Fruit fly (Drosophila melanogaster): ENCODE measurements around the gene noi.

Gene noi

DNA sequence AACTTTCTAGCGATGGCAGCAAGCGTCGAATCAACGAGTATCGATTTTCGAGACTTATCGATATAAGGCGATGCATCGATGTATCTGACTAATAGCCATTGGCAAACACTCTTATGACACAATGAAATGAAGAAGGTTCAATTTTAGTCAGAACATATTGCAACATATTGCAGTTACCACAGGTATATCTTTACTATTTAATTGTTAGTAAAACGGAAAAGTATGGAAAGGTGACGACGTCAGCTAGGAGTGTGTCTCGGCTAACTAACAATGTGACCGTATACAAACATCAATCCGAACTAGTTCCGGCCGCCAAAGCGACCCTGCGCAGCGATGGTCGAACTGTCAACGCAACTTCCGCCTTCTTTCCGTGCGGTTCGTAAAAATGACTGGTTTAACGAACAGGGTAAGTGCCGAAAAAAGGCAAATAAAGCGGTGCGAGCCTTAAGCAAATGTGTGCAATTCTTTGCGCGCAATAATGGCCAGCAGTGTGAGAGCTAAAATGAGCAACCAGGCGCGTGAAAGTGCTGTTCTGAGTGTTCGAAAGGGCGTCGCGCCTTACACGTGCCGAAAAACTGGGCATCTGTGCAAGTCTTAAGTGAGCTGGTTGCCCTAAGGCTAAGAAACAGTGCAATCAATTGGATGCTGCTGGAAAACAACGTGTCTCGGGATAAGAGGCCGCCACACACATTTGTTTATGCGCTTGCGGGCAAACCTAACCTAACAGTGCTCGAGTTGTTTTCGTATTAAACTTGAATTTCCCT, 33.0 kb upstream of the noi start, which contains the start of the genes Dph4, Spec2 and RpL13A (continued):
- no peak for TF ChIP-seq Dll (GFP tag; IDR thresholded peaks at IDR 0.05; ENCODE audit: partially characterized antibody)
- peak; percentile 84 for TF ChIP-seq CG3163 (GFP tag; optimal IDR thresholded peaks at IDR 0.05)
- peak; percentile 92 for TF ChIP-seq PHDP (tag; optimal IDR thresholded peaks at IDR 0.05)
- peak; percentile 82 for TF ChIP-seq da (GFP tag; optimal IDR thresholded peaks at IDR 0.05)
- peak; percentile 91 for TF ChIP-seq CG12219 (GFP tag; optimal IDR thresholded peaks at IDR 0.05)
- no peak for TF ChIP-seq dysf (GFP tag; IDR thresholded peaks at IDR 0.05)
- TF ChIP-seq Atf6 (GFP tag; IDR thresholded peaks at IDR 0.05) = no peak
- TF ChIP-seq en (GFP tag; optimal IDR thresholded peaks at IDR 0.05) = peak; percentile 92
- peak; percentile 59 for TF ChIP-seq zf30C (GFP tag; optimal IDR thresholded peaks at IDR 0.05)
- peak; percentile 81 for TF ChIP-seq psq (GFP tag; optimal IDR thresholded peaks at IDR 0.05)
- TF ChIP-seq gcm2 (GFP tag; optimal IDR thresholded peaks at IDR 0.05) = peak; percentile 88
- peak; percentile 99 for TF ChIP-seq Med (GFP tag)
- TF ChIP-seq pfk (GFP tag; optimal IDR thresholded peaks at IDR 0.05) = peak; percentile 84
- TF ChIP-seq CG11398 (GFP tag; optimal IDR thresholded peaks at IDR 0.05) = peak; percentile 92
- TF ChIP-seq D (optimal IDR thresholded peaks at IDR 0.05) = peak; percentile 57
- peak; percentile 89 for TF ChIP-seq D (GFP tag; optimal IDR thresholded peaks at IDR 0.05)
- peak; percentile 70 for TF ChIP-seq Sry-β (GFP tag; optimal IDR thresholded peaks at IDR 0.05)
- peak; percentile 97 for TF ChIP-seq Meics (GFP tag; optimal IDR thresholded peaks at IDR 0.05)
- TF ChIP-seq trem (tag; optimal IDR thresholded peaks at IDR 0.05) = peak; percentile 94
- peak; percentile 77 for TF ChIP-seq CG1602 (GFP tag; optimal IDR thresholded peaks at IDR 0.05)
- TF ChIP-seq CG18599 (GFP tag; optimal IDR thresholded peaks at IDR 0.05) = peak; percentile 95
- peak; percentile 86 for TF ChIP-seq CG10654 (GFP tag; optimal IDR thresholded peaks at IDR 0.05)
- peak; percentile 93 for TF ChIP-seq emc (GFP tag; optimal IDR thresholded peaks at IDR 0.05)
- TF ChIP-seq chn (GFP tag; optimal IDR thresholded peaks at IDR 0.05) = peak; percentile 86
- no peak for TF ChIP-seq ham (GFP tag; IDR thresholded peaks at IDR 0.05)
- peak; percentile 83 for TF ChIP-seq Nf-YC (tag; optimal IDR thresholded peaks at IDR 0.05)
- TF ChIP-seq grau (tag; optimal IDR thresholded peaks at IDR 0.05) = peak; percentile 85
- peak; percentile 88 for TF ChIP-seq ems (GFP tag; optimal IDR thresholded peaks at IDR 0.05)
- peak; percentile 75 for TF ChIP-seq stwl (tag; optimal IDR thresholded peaks at IDR 0.05)
- no peak for TF ChIP-seq hth (optimal IDR thresholded peaks at IDR 0.05)
- peak; percentile 86 for TF ChIP-seq CG5245 (GFP tag; optimal IDR thresholded peaks at IDR 0.05)
- TF ChIP-seq CG13624 (GFP tag; optimal IDR thresholded peaks at IDR 0.05) = peak; percentile 95
- TF ChIP-seq Antp (GFP tag; optimal IDR thresholded peaks at IDR 0.05) = peak; percentile 75
- peak; percentile 77 for TF ChIP-seq CG6254 (GFP tag; optimal IDR thresholded peaks at IDR 0.05)
- no peak for TF ChIP-seq pan (optimal IDR thresholded peaks at IDR 0.05)
- TF ChIP-seq pan (GFP tag; optimal IDR thresholded peaks at IDR 0.05 in 1 of 2, IDR thresholded peaks at IDR 0.05 in 1 of 2) = no peak
- peak; percentile 98 for TF ChIP-seq sens (GFP tag)
- TF ChIP-seq vvl (GFP tag; IDR thresholded peaks at IDR 0.05) = no peak
- no peak for TF ChIP-seq CG16813 (GFP tag; IDR thresholded peaks at IDR 0.05; ENCODE audit: partially characterized antibody)
- no peak for TF ChIP-seq CG42726 (GFP tag; IDR thresholded peaks at IDR 0.05; ENCODE audit: partially characterized antibody)
- no peak for TF ChIP-seq CG11560 (tag; IDR thresholded peaks at IDR 0.05)
- TF ChIP-seq E2f2 (GFP tag; IDR thresholded peaks at IDR 0.05) = no peak
- peak; percentile 100 for TF ChIP-seq CG2116 (GFP tag; optimal IDR thresholded peaks at IDR 0.05)
- peak; percentile 91 for TF ChIP-seq sug (tag; optimal IDR thresholded peaks at IDR 0.05)
- TF ChIP-seq insv (GFP tag; optimal IDR thresholded peaks at IDR 0.05) = peak in 1 of 2 experiments; percentile 85
- peak; percentile 90 for TF ChIP-seq CG15601 (tag; optimal IDR thresholded peaks at IDR 0.05)
- TF ChIP-seq shn (GFP tag; optimal IDR thresholded peaks at IDR 0.05) = peak; percentile 92
- TF ChIP-seq ind (GFP tag; optimal IDR thresholded peaks at IDR 0.05) = peak; percentile 75
- no peak for TF ChIP-seq crol (GFP tag; IDR thresholded peaks at IDR 0.05)
- TF ChIP-seq cato (GFP tag; optimal IDR thresholded peaks at IDR 0.05; ENCODE audit: borderline replicate concordance) = peak; percentile 76
- peak; percentile 86 for TF ChIP-seq Myb (GFP tag; optimal IDR thresholded peaks at IDR 0.05)

All from whole organism, embryonic.